Worm (Caenorhabditis elegans) whole organism, mixed stage, embryonic: Measurements from ENCODE around the gene nhr-157.

Source experiments
- M03D4.4 ChIP-seq: sonication (generic microtip); optimal IDR thresholded peaks from 2 replicates; lab custom pipeline; 2017; ENCODE audit warnings: mild to moderate bottlenecking, missing genetic modification characterization, missing compliant biosample characterization
- bed-3 ChIP-seq: fragments of 200-800 bp; sonication (Bioruptor generic); optimal IDR thresholded peaks from 3 replicates; lab custom pipeline; 2018; ENCODE audit warnings: mild to moderate bottlenecking, missing genetic modification characterization, moderate library complexity, missing compliant biosample characterization
- blmp-1 ChIP-seq: fragments of 150-350 bp; optimal IDR thresholded peaks from 2 replicates; lab custom pipeline; 2014; ENCODE audit warnings: missing biosample characterization, missing genetic modification characterization
- ceh-83 ChIP-seq: fragments of 200-800 bp; sonication (Bioruptor generic); optimal IDR thresholded peaks from 2 replicates; lab custom pipeline; 2018; ENCODE audit warnings: mild to moderate bottlenecking, missing genetic modification characterization, missing compliant biosample characterization
- ces-1 ChIP-seq: fragments of 150-350 bp; optimal IDR thresholded peaks from 2 replicates; lab custom pipeline; 2014; ENCODE audit warnings: missing biosample characterization, missing genetic modification reagents, missing genetic modification characterization
- cnd-1 ChIP-seq: fragments of 200-800 bp; sonication (Bioruptor generic); optimal IDR thresholded peaks from 2 replicates; lab custom pipeline; 2018; ENCODE audit warnings: mild to moderate bottlenecking, missing genetic modification characterization, missing compliant biosample characterization
- drap-1 ChIP-seq: fragments of 200-800 bp; sonication (Bioruptor generic); optimal IDR thresholded peaks from 3 replicates; lab custom pipeline; 2018; ENCODE audit warnings: mild to moderate bottlenecking, missing genetic modification characterization, missing compliant biosample characterization
- elt-1 ChIP-seq: sonication (generic microtip); optimal IDR thresholded peaks from 2 replicates; lab custom pipeline; 2017; ENCODE audit warnings: missing genetic modification characterization, mild to moderate bottlenecking, missing compliant biosample characterization, antibody characterized with exemption, moderate library complexity, borderline replicate concordance; ENCODE audit not compliant: insufficient read depth
- elt-3 ChIP-seq: fragments of 150-350 bp; optimal IDR thresholded peaks from 2 replicates; lab custom pipeline; 2014; ENCODE audit warnings: missing biosample characterization, missing genetic modification characterization
- flh-1 ChIP-seq: fragments of 200-800 bp; sonication (Bioruptor generic); optimal IDR thresholded peaks from 2 replicates; lab custom pipeline; 2018; ENCODE audit warnings: mild to moderate bottlenecking, missing genetic modification characterization, moderate library complexity, missing compliant biosample characterization
- ham-2 ChIP-seq: fragments of 200-800 bp; sonication (Bioruptor generic); optimal IDR thresholded peaks from 2 replicates; lab custom pipeline; 2018; ENCODE audit warnings: mild to moderate bottlenecking, missing genetic modification characterization, missing compliant biosample characterization
- hlh-1 ChIP-seq: fragments of 150-350 bp; optimal IDR thresholded peaks from 2 replicates; lab custom pipeline; 2014; ENCODE audit warnings: missing biosample characterization, missing genetic modification reagents, missing genetic modification characterization
- lin-13 ChIP-seq: fragments of 150-350 bp; optimal IDR thresholded peaks from 2 replicates; lab custom pipeline; 2014; ENCODE audit warnings: missing biosample characterization, missing genetic modification characterization
- lin-32 ChIP-seq: fragments of 200-800 bp; sonication (Bioruptor generic); optimal IDR thresholded peaks from 2 replicates; lab custom pipeline; 2018; ENCODE audit warnings: mild to moderate bottlenecking, missing genetic modification characterization, missing compliant biosample characterization
- lsy-2 ChIP-seq: fragments of 150-350 bp; optimal IDR thresholded peaks from 2 replicates; lab custom pipeline; 2014; ENCODE audit warnings: missing biosample characterization, missing genetic modification characterization
- mab-5 ChIP-seq: fragments of 150-350 bp; optimal IDR thresholded peaks from 2 replicates; lab custom pipeline; 2014; ENCODE audit warnings: missing biosample characterization, missing genetic modification characterization
- mep-1 ChIP-seq: fragments of 150-350 bp; optimal IDR thresholded peaks from 2 replicates; lab custom pipeline; 2017; ENCODE audit warnings: missing biosample characterization, missing genetic modification reagents, missing genetic modification characterization, inconsistent platforms
- nhr-12 ChIP-seq: fragments of 150-350 bp; optimal IDR thresholded peaks from 2 replicates; lab custom pipeline; 2014; ENCODE audit warnings: missing biosample characterization, missing genetic modification characterization
- nhr-2 ChIP-seq: fragments of 150-350 bp; optimal IDR thresholded peaks from 2 replicates; lab custom pipeline; 2014; ENCODE audit warnings: missing biosample characterization, missing genetic modification characterization
- nhr-237 ChIP-seq: fragments of 150-350 bp; optimal IDR thresholded peaks from 2 replicates; lab custom pipeline; 2014; ENCODE audit warnings: missing biosample characterization, missing genetic modification characterization
- nhr-28 ChIP-seq: fragments of 150-350 bp; optimal IDR thresholded peaks from 2 replicates; lab custom pipeline; 2014; ENCODE audit warnings: missing biosample characterization, missing genetic modification characterization
- nhr-76 ChIP-seq: sonication (generic microtip); optimal IDR thresholded peaks from 2 replicates; lab custom pipeline; 2017; ENCODE audit warnings: missing biosample characterization, missing genetic modification characterization
- pha-4 ChIP-seq: fragments of 150-350 bp; optimal IDR thresholded peaks from 2 replicates; lab custom pipeline; 2018; ENCODE audit warnings: missing biosample characterization, missing genetic modification reagents, missing genetic modification characterization
- sem-2 ChIP-seq: fragments of 200-800 bp; sonication (Bioruptor generic); optimal IDR thresholded peaks from 2 replicates; lab custom pipeline; 2018; ENCODE audit warnings: mild to moderate bottlenecking, missing genetic modification characterization, missing compliant biosample characterization
- snpc-4 ChIP-seq: fragments of 150-350 bp; optimal IDR thresholded peaks from 2 replicates; lab custom pipeline; 2014; ENCODE audit warnings: missing biosample characterization, missing genetic modification characterization
- sptf-1 ChIP-seq: sonication (generic microtip); optimal IDR thresholded peaks from 2 replicates; lab custom pipeline; 2017; ENCODE audit warnings: mild to moderate bottlenecking, missing genetic modification characterization, moderate library complexity, missing compliant biosample characterization
- tbx-8 ChIP-seq: fragments of 200-800 bp; sonication (Bioruptor generic); optimal IDR thresholded peaks from 2 replicates; lab custom pipeline; 2018; ENCODE audit warnings: mild to moderate bottlenecking, missing genetic modification characterization, moderate library complexity, missing compliant biosample characterization
- unc-39 ChIP-seq: fragments of 150-350 bp; optimal IDR thresholded peaks from 2 replicates; lab custom pipeline; 2014; ENCODE audit warnings: missing biosample characterization, missing genetic modification characterization
- zip-8 ChIP-seq: fragments of 150-350 bp; optimal IDR thresholded peaks from 2 replicates; lab custom pipeline; 2014; ENCODE audit warnings: missing biosample characterization, missing genetic modification characterization
- ztf-11 ChIP-seq: fragments of 150-350 bp; optimal IDR thresholded peaks from 2 replicates; lab custom pipeline; 2014; ENCODE audit warnings: missing biosample characterization, missing genetic modification characterization

nhr-157 gene

DNA sequence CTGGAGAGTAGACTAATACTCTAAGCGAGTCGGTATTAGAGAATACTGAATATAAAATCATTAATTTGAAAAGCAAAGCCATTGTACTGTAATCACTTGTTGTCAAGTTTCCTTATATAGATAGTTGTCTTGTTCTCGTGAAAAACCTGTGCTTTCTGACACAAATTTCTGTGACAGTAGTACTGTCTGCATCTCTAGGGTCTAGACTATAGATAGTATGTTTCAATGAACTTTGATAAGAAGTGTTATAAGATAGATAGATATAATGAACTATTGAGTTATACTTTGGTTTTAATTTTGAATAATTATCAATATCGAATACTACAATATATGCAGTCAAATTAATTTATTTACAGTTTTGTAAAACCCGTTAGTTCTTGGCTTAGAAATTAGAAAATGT lies 24.9 kb downstream of the nhr-157 start, which contains the start of gene ugt-32:
TSS of gene ugt-32 (minus strand) at position 82 of the 400 bp plus-strand sequence.
- no peak for TF ChIP-seq nhr-12
- TF ChIP-seq zip-8 (tag; lab: Kevin White, UChicago), result no peak

ce11 chrV:3841462-3841861 lies 27.3 kb downstream of the nhr-157 start:
- no peak for TF ChIP-seq ces-1 (GFP tag; lab: Kevin White, UChicago)
- no peak for TF ChIP-seq snpc-4 (tag; lab: Kevin White, UChicago)
- no peak for TF ChIP-seq mab-5 (tag; lab: Kevin White, UChicago)
- no peak for TF ChIP-seq nhr-2 (tag; lab: Kevin White, UChicago)
- TF ChIP-seq lin-13, result no peak
- no peak for TF ChIP-seq hlh-1 (tag; lab: Kevin White, UChicago)

DNA sequence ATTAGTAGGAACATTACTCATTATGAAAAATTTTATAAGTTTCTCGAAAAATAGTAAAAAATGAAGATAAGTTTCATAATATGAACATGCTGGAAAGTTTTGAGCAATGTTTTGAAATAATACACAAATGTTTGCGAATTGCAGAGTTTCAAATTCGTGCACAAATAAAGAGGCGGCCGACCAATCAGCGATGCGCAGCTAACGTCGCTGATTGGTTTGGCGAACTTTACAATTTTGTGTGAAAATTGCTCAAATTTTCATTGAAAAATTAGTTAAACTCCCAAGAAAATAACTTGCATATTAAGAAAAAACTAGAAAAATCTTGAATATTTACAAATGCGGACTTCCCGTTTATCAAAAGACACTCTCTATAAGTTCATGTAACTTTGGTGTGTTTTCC lies 36.1 kb downstream of the nhr-157 start:
- TF ChIP-seq ces-1 (GFP tag; lab: Kevin White, UChicago) (no peak), bed-3 (GFP tag; lab: Kevin White, UChicago) (no peak), mep-1 (tag; lab: Kevin White, UChicago) (no peak), flh-1 (no peak), ham-2 (no peak), hlh-1 (tag; lab: Kevin White, UChicago) (no peak), nhr-12 (no peak), drap-1 (no peak), sem-2 (GFP tag; lab: Kevin White, UChicago) (no peak), nhr-2 (tag; lab: Kevin White, UChicago) (no peak), nhr-237 (tag; lab: Kevin White, UChicago) (no peak)

DNA sequence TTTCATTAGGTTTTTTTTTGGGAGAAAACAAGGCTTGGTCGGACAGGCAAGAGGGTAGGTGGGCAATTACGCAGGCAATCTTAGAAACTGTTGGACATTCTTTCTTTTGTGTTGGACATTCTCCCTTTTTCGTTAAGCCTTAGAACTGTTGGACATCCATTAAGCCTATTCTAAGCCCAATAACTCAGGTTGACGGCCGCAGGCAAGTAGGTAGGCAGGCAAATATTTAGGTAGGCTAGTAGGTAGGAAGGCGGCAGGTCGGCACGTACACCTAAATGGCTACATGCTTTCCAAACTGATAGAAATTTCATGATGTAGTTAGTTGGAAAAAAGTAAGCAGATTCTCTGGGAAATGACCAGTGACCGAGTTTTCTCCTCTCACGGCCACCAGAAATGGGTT lies 36.7 kb downstream of the nhr-157 start:
- TF ChIP-seq elt-1 (tag; lab: Kevin White, UChicago) (no peak), cnd-1 (no peak), lin-32 (GFP tag; lab: Kevin White, UChicago) (no peak), mab-5 (tag; lab: Kevin White, UChicago) (no peak), M03D4.4 (tag; lab: Kevin White, UChicago) (no peak), mep-1 (tag; lab: Kevin White, UChicago) (no peak), nhr-28 (no peak), ztf-11 (tag; lab: Kevin White, UChicago) (no peak), nhr-76 (tag; lab: Kevin White, UChicago) (no peak), ces-1 (GFP tag; lab: Kevin White, UChicago) (no peak), ceh-83 (GFP tag; lab: Kevin White, UChicago) (no peak), elt-3 (no peak), nhr-12 (no peak)

ce11 chrV:3831616-3832015 lies 37.2 kb downstream of the nhr-157 start, which contains the start of gene H10D18.5:
H10D18.5 (minus strand) TSS chrV:3831716.
- TF ChIP-seq lin-32 (GFP tag; lab: Kevin White, UChicago), result no peak
- TF ChIP-seq blmp-1 (tag; lab: Kevin White, UChicago), result no peak

- TF ChIP-seq sem-2 (GFP tag; lab: Kevin White, UChicago), result no peak
- TF ChIP-seq ztf-11 (tag; lab: Kevin White, UChicago), result no peak
- no peak for TF ChIP-seq ces-1 (GFP tag; lab: Kevin White, UChicago)
- TF ChIP-seq nhr-2 (tag; lab: Kevin White, UChicago), result no peak
- no peak for TF ChIP-seq zip-8 (tag; lab: Kevin White, UChicago)
- no peak for TF ChIP-seq mep-1 (tag; lab: Kevin White, UChicago)
Measured at ce11 chrV:3825190-3825589, 43.6 kb downstream of the nhr-157 start.

DNA sequence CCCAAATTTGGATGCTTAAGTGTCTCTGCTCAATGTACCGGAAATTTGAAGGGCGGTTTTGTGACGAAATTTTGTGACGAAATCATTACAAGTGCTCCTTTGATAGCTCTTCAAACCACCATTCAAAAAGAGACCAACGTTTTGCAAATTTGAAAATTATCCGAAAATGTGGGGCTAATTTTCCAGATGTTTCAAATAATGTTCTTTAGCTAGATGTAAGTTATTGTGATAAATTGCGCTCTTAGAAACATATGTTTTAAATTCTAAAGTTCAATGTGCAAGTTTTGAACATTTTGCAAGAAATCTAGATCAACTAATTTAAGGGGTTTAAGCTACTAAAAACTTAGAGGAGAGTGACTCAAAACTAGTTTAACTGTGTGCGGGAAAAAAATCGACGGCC lies 47.9 kb downstream of the nhr-157 start:
- TF ChIP-seq sem-2 (GFP tag; lab: Kevin White, UChicago) (no peak), lsy-2 (tag; lab: Kevin White, UChicago) (no peak), ztf-11 (tag; lab: Kevin White, UChicago) (no peak), ceh-83 (GFP tag; lab: Kevin White, UChicago) (no peak), blmp-1 (tag; lab: Kevin White, UChicago) (no peak), mab-5 (tag; lab: Kevin White, UChicago) (no peak), elt-3 (no peak), unc-39 (tag; lab: Kevin White, UChicago) (no peak), cnd-1 (no peak), nhr-12 (no peak), pha-4 (tag; lab: Kevin White, UChicago) (no peak), bed-3 (GFP tag; lab: Kevin White, UChicago) (no peak), tbx-8 (GFP tag; lab: Kevin White, UChicago) (no peak), mep-1 (tag; lab: Kevin White, UChicago) (no peak), nhr-76 (tag; lab: Kevin White, UChicago) (no peak), lin-13 (no peak), nhr-237 (tag; lab: Kevin White, UChicago) (no peak), zip-8 (tag; lab: Kevin White, UChicago) (no peak), sptf-1 (tag; lab: Kevin White, UChicago) (no peak), drap-1 (no peak)
